Fruit fly (Drosophila melanogaster) whole organism: ENCODE results near the gene CG13068.

Experiments
- pan ChIP-seq: fragments of >200 bp; optimal IDR thresholded peaks from 2 replicates; lab custom pipeline; 2017
- usp ChIP-seq: fragments of >200 bp; optimal IDR thresholded peaks from 2 replicates; lab custom pipeline; 2017; ENCODE audit warnings: missing biosample characterization, missing genetic modification characterization, mixed read lengths

dm6 chr3L:16290850-16291249 lies 21.7 kb downstream of the CG13068 start, which contains the start of gene CG13045:
- TF ChIP-seq pan (lab: Kevin White, UChicago) (no peak), usp (GFP tag; lab: Kevin White, UChicago) (no peak)
